Fruit fly (Drosophila melanogaster) whole organism, embryonic: ENCODE data around the gene Nep6.

Source experiments
- CG30403 ChIP-seq: fragments of 200-800 bp; sonication (Bioruptor generic); optimal IDR thresholded peaks from 3 replicates; lab custom pipeline; 2016; ENCODE audit warnings: missing biosample characterization, missing genetic modification characterization
- MTF-1 ChIP-seq: fragments of 200-800 bp; sonication (Bioruptor generic); optimal IDR thresholded peaks from 2 replicates; lab custom pipeline; 2018; ENCODE audit warnings: missing biosample characterization, mild to moderate bottlenecking, missing genetic modification characterization, borderline replicate concordance
- fd102C ChIP-seq: fragments of 200-800 bp; sonication (Bioruptor generic); optimal IDR thresholded peaks from 2 replicates; lab custom pipeline; 2018; ENCODE audit warnings: missing biosample characterization, mild to moderate bottlenecking, missing genetic modification characterization, moderate library complexity
- gcm ChIP-seq: fragments of 200-800 bp; sonication (Bioruptor generic); optimal IDR thresholded peaks from 2 replicates; lab custom pipeline; 2019; ENCODE audit warnings: missing biosample characterization, mild to moderate bottlenecking, missing genetic modification characterization, moderate library complexity

DNA sequence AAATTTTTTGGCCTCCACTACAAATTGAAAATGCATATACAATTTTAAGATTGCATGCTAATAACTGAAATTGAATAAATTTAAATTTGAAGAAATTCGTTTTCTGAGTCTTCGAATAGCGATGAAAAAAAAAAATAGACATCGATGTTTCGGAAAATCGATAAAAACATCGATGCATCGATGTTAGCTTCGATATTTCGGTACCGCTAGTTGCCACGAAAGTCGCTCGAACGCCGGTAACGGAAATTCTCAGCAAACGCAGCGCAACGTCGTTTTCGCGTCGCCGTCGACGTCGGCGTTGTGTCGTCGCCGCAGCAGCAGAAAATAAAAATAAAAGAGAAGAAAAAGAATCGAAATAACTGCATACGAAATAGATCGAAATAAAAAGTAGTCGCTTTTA, 36.4 kb upstream of the Nep6 start, which contains the start of gene Agpat1:
- TF ChIP-seq gcm (GFP tag; lab: Kevin White, UChicago) (no peak), MTF-1 (no peak), fd102C (GFP tag; lab: Kevin White, UChicago) (no peak), CG30403 (no peak)
